Fruit fly (Drosophila melanogaster) whole organism, embryonic: Measurements from ENCODE around the gene CG1575.

ENCODE experiments used
- Atf3 ChIP-seq: fragments of 200-800 bp; sonication (Bioruptor generic); optimal IDR thresholded peaks from 3 replicates; lab custom pipeline; 2016; ENCODE audit warnings: missing biosample characterization, missing genetic modification characterization
- Bgb ChIP-seq: fragments of 200-800 bp; sonication (Bioruptor generic); IDR thresholded peaks from 2 replicates; pipeline ENCODE4 v1.3.6; 2022; ENCODE audit warnings: missing biosample characterization, missing genetic modification characterization; ENCODE audit not compliant: partially characterized antibody
- CG11093 ChIP-seq: fragments of 200-800 bp; sonication (Bioruptor generic); IDR thresholded peaks from 3 replicates; pipeline ENCODE4 v1.3.6; 2022; ENCODE audit warnings: missing biosample characterization, missing genetic modification characterization
- CG11456 ChIP-seq: fragments of 200-800 bp; sonication (Bioruptor generic); IDR thresholded peaks from 3 replicates; pipeline ENCODE4 v1.3.6; 2022; ENCODE audit warnings: missing biosample characterization, missing genetic modification characterization
- CG1233 ChIP-seq: fragments of 200-800 bp; sonication (Bioruptor generic); optimal IDR thresholded peaks from 4 replicates; lab custom pipeline; 2018; ENCODE audit warnings: missing biosample characterization, mild to moderate bottlenecking, missing genetic modification characterization
- CG13296 ChIP-seq: fragments of 200-800 bp; sonication (Bioruptor generic); optimal IDR thresholded peaks from 3 replicates; lab custom pipeline; 2018; ENCODE audit warnings: missing biosample characterization, mild to moderate bottlenecking, missing genetic modification characterization
- CG13775 ChIP-seq: fragments of 200-800 bp; sonication (Bioruptor generic); optimal IDR thresholded peaks from 3 replicates; lab custom pipeline; 2017; ENCODE audit warnings: missing biosample characterization, mild to moderate bottlenecking, missing genetic modification characterization
- CG14710 ChIP-seq: fragments of 200-800 bp; sonication (Bioruptor generic); optimal IDR thresholded peaks from 3 replicates; lab custom pipeline; 2019; ENCODE audit warnings: missing biosample characterization, mild to moderate bottlenecking, missing genetic modification characterization, moderate library complexity
- CG15479 ChIP-seq: fragments of 200-800 bp; sonication (Bioruptor generic); optimal IDR thresholded peaks from 3 replicates; lab custom pipeline; 2019; ENCODE audit warnings: missing biosample characterization, mild to moderate bottlenecking, missing genetic modification characterization, moderate library complexity
- CG1603 ChIP-seq: fragments of 200-800 bp; sonication (Bioruptor generic); optimal IDR thresholded peaks from 2 replicates; lab custom pipeline; 2019; ENCODE audit warnings: missing biosample characterization, mild to moderate bottlenecking, missing genetic modification characterization, moderate library complexity
- CG17361 ChIP-seq: fragments of 200-800 bp; sonication (Bioruptor generic); IDR thresholded peaks from 3 replicates; pipeline ENCODE4 v1.3.6; 2022; ENCODE audit warnings: missing biosample characterization, missing genetic modification characterization
- CG31224 ChIP-seq: fragments of 200-800 bp; sonication (Bioruptor generic); IDR thresholded peaks from 2 replicates; pipeline ENCODE4 v1.3.6; 2022; ENCODE audit warnings: missing biosample characterization, missing genetic modification characterization
- CG3726 ChIP-seq: fragments of 200-800 bp; sonication (Bioruptor generic); IDR thresholded peaks from 3 replicates; pipeline ENCODE4, ENCODE4 v1.3.6; 2022; ENCODE audit warnings: missing biosample characterization, missing genetic modification characterization
- CG4730 ChIP-seq: fragments of 200-800 bp; sonication (Bioruptor generic); IDR thresholded peaks from 2 replicates; pipeline ENCODE4 v1.3.6; 2022; ENCODE audit warnings: missing biosample characterization, missing genetic modification characterization
- CG8089 ChIP-seq: fragments of 200-800 bp; sonication (Bioruptor generic); optimal IDR thresholded peaks from 3 replicates; lab custom pipeline; 2016; ENCODE audit warnings: missing biosample characterization, missing genetic modification characterization
- CG8359 ChIP-seq: fragments of 200-800 bp; sonication (Bioruptor generic); optimal IDR thresholded peaks from 2 replicates; lab custom pipeline; 2017; ENCODE audit warnings: missing biosample characterization, mild to moderate bottlenecking, missing genetic modification characterization, borderline replicate concordance
- CG8924 ChIP-seq: fragments of 200-800 bp; optimal IDR thresholded peaks from 3 replicates; lab custom pipeline; 2019; ENCODE audit warnings: missing biosample characterization, mild to moderate bottlenecking, missing genetic modification characterization, moderate library complexity
- CG9797 ChIP-seq: fragments of 200-800 bp; sonication (Bioruptor generic); optimal IDR thresholded peaks from 3 replicates; lab custom pipeline; 2018; ENCODE audit warnings: missing biosample characterization, mild to moderate bottlenecking, missing genetic modification characterization
- GATAe ChIP-seq: fragments of 200-800 bp; sonication (Bioruptor generic); conservative IDR thresholded peaks from 2 replicates; pipeline ENCODE4 v1.3.6; 2022; ENCODE audit warnings: missing biosample characterization, missing genetic modification characterization
- HLH3B ChIP-seq: fragments of 200-800 bp; sonication (Bioruptor generic); IDR thresholded peaks from 2 replicates; pipeline ENCODE4 v1.3.6; 2022; ENCODE audit warnings: missing biosample characterization, missing genetic modification characterization
- Med ChIP-seq: fragments of 200-800 bp; sonication (Bioruptor generic); peaks from one replicate; lab custom pipeline; 2016; ENCODE audit warnings: missing biosample characterization, missing genetic modification characterization, mild to moderate bottlenecking, inconsistent platforms, moderate library complexity
- NFAT ChIP-seq: fragments of 200-800 bp; sonication (Bioruptor generic); IDR thresholded peaks from 2 replicates; pipeline ENCODE4 v1.3.6; 2022; ENCODE audit warnings: missing biosample characterization, missing genetic modification characterization
- NfI ChIP-seq: fragments of 200-800 bp; sonication (Bioruptor generic); optimal IDR thresholded peaks from 3 replicates; lab custom pipeline; 2018; ENCODE audit warnings: missing biosample characterization, mild to moderate bottlenecking, missing genetic modification characterization, moderate library complexity
- Xrp1 ChIP-seq: fragments of 200-800 bp; sonication (Bioruptor generic); IDR thresholded peaks from 2 replicates; pipeline ENCODE4 v1.3.6; 2022; ENCODE audit warnings: missing biosample characterization, missing genetic modification characterization
- ash1 ChIP-seq: fragments of 200-800 bp; sonication (Bioruptor generic); optimal IDR thresholded peaks from 2 replicates; lab custom pipeline; 2018; ENCODE audit warnings: missing biosample characterization, mild to moderate bottlenecking, missing genetic modification characterization
- ato ChIP-seq: fragments of 200-800 bp; sonication (Bioruptor generic); IDR thresholded peaks from 2 replicates; pipeline ENCODE4 v1.3.6; 2022; ENCODE audit warnings: missing biosample characterization, missing genetic modification characterization; ENCODE audit not compliant: partially characterized antibody
- bbx ChIP-seq: fragments of 200-800 bp; sonication (Bioruptor generic); IDR thresholded peaks from 2 replicates; pipeline ENCODE4 v1.3.6; 2022; ENCODE audit warnings: missing biosample characterization, missing genetic modification characterization; ENCODE audit not compliant: partially characterized antibody
- corto ChIP-seq: fragments of 200-800 bp; sonication (Bioruptor generic); optimal IDR thresholded peaks from 2 replicates; lab custom pipeline; 2016; ENCODE audit warnings: missing biosample characterization, mild to moderate bottlenecking, missing genetic modification characterization, moderate library complexity
- cwo ChIP-seq: fragments of 200-800 bp; sonication (Bioruptor generic); optimal IDR thresholded peaks from 3 replicates; lab custom pipeline; 2017; ENCODE audit warnings: missing biosample characterization, missing genetic modification characterization, mild to moderate bottlenecking, moderate library complexity, missing genetic modification reagents
- da ChIP-seq: fragments of 200-800 bp; sonication (Bioruptor generic); optimal IDR thresholded peaks from 2 replicates; lab custom pipeline; 2016; ENCODE audit warnings: missing biosample characterization, missing genetic modification characterization
- danr ChIP-seq: fragments of 200-800 bp; sonication (Bioruptor generic); IDR thresholded peaks from 2 replicates; pipeline ENCODE4 v1.3.6; 2022; ENCODE audit warnings: missing biosample characterization, missing genetic modification characterization
- ewg ChIP-seq: fragments of 200-800 bp; sonication (Bioruptor generic); optimal IDR thresholded peaks from 3 replicates; lab custom pipeline; 2017; ENCODE audit warnings: mild to moderate bottlenecking, missing biosample characterization, missing genetic modification reagents, missing genetic modification characterization
- fru ChIP-seq: fragments of >200 bp; optimal IDR thresholded peaks from 2 replicates; lab custom pipeline; 2017
- grau ChIP-seq: fragments of 200-800 bp; optimal IDR thresholded peaks from 3 replicates; lab custom pipeline; 2019; ENCODE audit warnings: missing biosample characterization, mild to moderate bottlenecking, missing genetic modification characterization, moderate library complexity
- her ChIP-seq: fragments of 200-800 bp; sonication (Bioruptor generic); optimal IDR thresholded peaks from 2 replicates; lab custom pipeline; 2016; ENCODE audit warnings: missing biosample characterization, missing genetic modification characterization
- jing ChIP-seq: fragments of 200-800 bp; sonication (Bioruptor generic); optimal IDR thresholded peaks from 2 replicates; lab custom pipeline; 2018; ENCODE audit warnings: missing biosample characterization, mild to moderate bottlenecking, missing genetic modification characterization
- maf-S ChIP-seq: fragments of 200-800 bp; sonication (Bioruptor generic); optimal IDR thresholded peaks from 2 replicates; lab custom pipeline; 2016; ENCODE audit warnings: missing biosample characterization, missing genetic modification characterization
- mld ChIP-seq: fragments of 200-800 bp; sonication (Bioruptor generic); IDR thresholded peaks from 3 replicates; pipeline ENCODE4 v1.3.6; 2022; ENCODE audit warnings: missing biosample characterization, missing genetic modification characterization; ENCODE audit not compliant: partially characterized antibody
- pb ChIP-seq: fragments of 200-800 bp; sonication (Bioruptor generic); optimal IDR thresholded peaks from 3 replicates; lab custom pipeline; 2016; ENCODE audit warnings: missing biosample characterization, missing genetic modification characterization
- peb ChIP-seq: fragments of 200-800 bp; sonication (Bioruptor generic); IDR thresholded peaks from 2 replicates; pipeline ENCODE4 v1.3.6; 2022; ENCODE audit warnings: missing biosample characterization, missing genetic modification characterization
- pum ChIP-seq: fragments of 200-800 bp; sonication (Bioruptor generic); optimal IDR thresholded peaks from 2 replicates; lab custom pipeline; 2016; ENCODE audit warnings: missing biosample characterization, missing genetic modification characterization
- salm ChIP-seq: fragments of 200-800 bp; sonication (Bioruptor generic); optimal IDR thresholded peaks from 2 replicates; lab custom pipeline; 2018; ENCODE audit warnings: missing biosample characterization, mild to moderate bottlenecking, missing genetic modification characterization
- sima ChIP-seq: fragments of 200-800 bp; sonication (Bioruptor generic); optimal IDR thresholded peaks from 2 replicates; lab custom pipeline; 2016; ENCODE audit warnings: missing biosample characterization, missing genetic modification characterization
- slp2 ChIP-seq: fragments of 200-800 bp; sonication (Bioruptor generic); optimal IDR thresholded peaks from 2 replicates; lab custom pipeline; 2016; ENCODE audit warnings: missing biosample characterization, missing genetic modification characterization
- sob ChIP-seq: fragments of 200-800 bp; sonication (Bioruptor generic); IDR thresholded peaks from 2 replicates; pipeline ENCODE4 v1.3.6; 2022; ENCODE audit warnings: missing biosample characterization, missing genetic modification characterization
- tgo ChIP-seq: fragments of 200-800 bp; sonication (Bioruptor generic); IDR thresholded peaks from 3 replicates; pipeline ENCODE4 v1.3.6; 2022; ENCODE audit warnings: missing biosample characterization, missing genetic modification characterization
- trem ChIP-seq: fragments of 200-800 bp; optimal IDR thresholded peaks from 3 replicates; lab custom pipeline; 2019; ENCODE audit warnings: missing biosample characterization, mild to moderate bottlenecking, missing genetic modification characterization, moderate library complexity
- vfl ChIP-seq: fragments of 200-800 bp; sonication (Bioruptor generic); optimal IDR thresholded peaks from 2 replicates; lab custom pipeline; 2016; ENCODE audit warnings: missing biosample characterization, missing genetic modification characterization

CG1575 gene

DNA sequence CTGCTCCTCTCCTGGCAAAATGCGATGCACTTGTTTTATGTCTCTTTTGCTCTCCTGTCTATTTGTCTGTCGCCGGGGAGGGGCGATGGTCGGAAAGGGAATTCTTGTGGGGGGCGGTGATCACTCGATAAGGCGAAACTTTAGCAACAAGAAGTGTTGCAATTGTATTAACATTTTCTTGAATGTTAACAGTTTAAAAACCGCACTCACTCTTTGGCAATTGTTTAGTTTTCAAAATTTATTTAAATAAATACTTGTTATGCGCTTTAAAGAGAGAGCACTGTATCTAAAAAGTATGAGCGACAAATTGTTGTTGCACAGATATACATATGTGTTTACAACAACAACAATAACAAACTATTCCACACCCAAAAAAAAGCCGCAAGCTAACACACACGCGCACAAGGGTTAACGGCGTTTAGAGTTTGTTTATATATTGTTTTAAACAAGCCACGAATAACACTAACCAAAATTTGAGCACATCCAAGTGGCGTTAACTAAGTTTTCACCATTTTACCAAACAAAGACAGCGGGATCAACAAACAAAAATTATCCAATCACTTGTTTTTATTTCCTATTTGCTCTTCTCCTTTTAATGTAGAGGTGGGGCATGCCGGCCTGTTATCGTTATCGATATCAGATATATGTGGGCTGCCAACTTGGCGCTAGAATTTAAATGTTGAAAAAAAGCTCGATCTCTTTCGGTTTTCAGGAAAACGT is 15.2 kb upstream of the CG1575 start, which contains the start of gene CG2258 (continued):
- peak; percentile 86 for TF ChIP-seq Xrp1
- no peak for TF ChIP-seq CG15479
- TF ChIP-seq GATAe (GFP tag; lab: Robert Waterston, UW) = no peak
- TF ChIP-seq CG14710 (tag; lab: Kevin White, UChicago) = peak; percentile 71
- peak; percentile 45 for TF ChIP-seq Atf3 (GFP tag; lab: Kevin White, UChicago)
- TF ChIP-seq sima (GFP tag; lab: Kevin White, UChicago) = no peak
- peak; percentile 72; the same call in 2 of the 3 replicates for TF ChIP-seq CG11093 (GFP tag; lab: Robert Waterston, UW)
- peak; percentile 86 for TF ChIP-seq CG11456
- no peak for TF ChIP-seq ato (GFP tag; lab: Robert Waterston, UW)
- TF ChIP-seq ewg (GFP tag; lab: Kevin White, UChicago) = peak; percentile 74
- TF ChIP-seq CG3726 (GFP tag; lab: Robert Waterston, UW) = peak; percentile 82
- peak; percentile 15 for TF ChIP-seq slp2 (GFP tag; lab: Kevin White, UChicago)
- TF ChIP-seq NfI (GFP tag; lab: Kevin White, UChicago) = peak; percentile 84
- TF ChIP-seq CG17361 (GFP tag; lab: Robert Waterston, UW) = peak; percentile 84
- TF ChIP-seq CG8924 (tag; lab: Kevin White, UChicago) = peak; percentile 86
- peak; percentile 92 for TF ChIP-seq HLH3B (GFP tag; lab: Robert Waterston, UW)
- TF ChIP-seq sob = peak; percentile 86
- peak; percentile 96 for TF ChIP-seq grau (tag; lab: Kevin White, UChicago)
- TF ChIP-seq mld (GFP tag; lab: Robert Waterston, UW) = no peak
- peak; percentile 95 for TF ChIP-seq Med (GFP tag; lab: Kevin White, UChicago)
- TF ChIP-seq NFAT (GFP tag; lab: Robert Waterston, UW) = peak; percentile 75
- no peak for TF ChIP-seq corto (GFP tag; lab: Kevin White, UChicago)
- TF ChIP-seq CG1603 (tag; lab: Kevin White, UChicago) = peak; percentile 91
- peak; percentile 68 for TF ChIP-seq jing
- TF ChIP-seq ash1 = no peak
- peak; percentile 38 for TF ChIP-seq pb (GFP tag; lab: Kevin White, UChicago)
- peak; percentile 83 for TF ChIP-seq danr (GFP tag; lab: Robert Waterston, UW)
- TF ChIP-seq CG1233 (GFP tag; lab: Kevin White, UChicago) = peak; percentile 82
- no peak; the same call in 1 of the 2 replicates for TF ChIP-seq Bgb (GFP tag; lab: Robert Waterston, UW)
- peak; percentile 88 for TF ChIP-seq salm
- TF ChIP-seq cwo (GFP tag; lab: Kevin White, UChicago) = peak; percentile 74
- TF ChIP-seq CG4730 = peak; percentile 74
- TF ChIP-seq vfl = no peak
- peak; percentile 81 for TF ChIP-seq tgo (GFP tag; lab: Robert Waterston, UW)
- TF ChIP-seq CG8089 (GFP tag; lab: Kevin White, UChicago) = peak; percentile 46
- TF ChIP-seq bbx (GFP tag; lab: Robert Waterston, UW) = peak; percentile 20; the same call in 1 of the 2 replicates
- peak; percentile 61 for TF ChIP-seq peb
- peak; percentile 53 for TF ChIP-seq CG13775 (GFP tag; lab: Kevin White, UChicago)
- TF ChIP-seq CG13296 = peak; percentile 85
- peak; percentile 70 for TF ChIP-seq maf-S
- TF ChIP-seq CG8359 (GFP tag; lab: Kevin White, UChicago) = no peak
- no peak for TF ChIP-seq da (GFP tag; lab: Kevin White, UChicago)
- no peak for TF ChIP-seq pum (GFP tag; lab: Kevin White, UChicago)
- peak; percentile 73 for TF ChIP-seq CG31224
- TF ChIP-seq trem = peak; percentile 96
- TF ChIP-seq fru = no peak
- TF ChIP-seq CG9797 (GFP tag; lab: Kevin White, UChicago) = no peak
- TF ChIP-seq her (GFP tag; lab: Kevin White, UChicago) = peak; percentile 66
